Worm (Caenorhabditis elegans) whole organism, midembryonic: Measurements from ENCODE around the gene Y44A6D.3.

ENCODE experiments used
- T22C8.4 ChIP-seq: fragments of 200-800 bp; sonication (Bioruptor generic); IDR thresholded peaks from 2 replicates; pipeline ENCODE4 v1.3.6; 2022; ENCODE audit warnings: missing genetic modification characterization, missing compliant biosample characterization
- cog-1 ChIP-seq: sonication (generic microtip); optimal IDR thresholded peaks from 2 replicates; lab custom pipeline; 2016; ENCODE audit warnings: missing genetic modification characterization, missing compliant biosample characterization
- flt-1 ChIP-seq: fragments of 200-800 bp; sonication (Bioruptor generic); IDR thresholded peaks from 2 replicates; pipeline ENCODE4 v1.3.6; 2022; ENCODE audit warnings: missing genetic modification characterization, missing compliant biosample characterization
- tab-1 ChIP-seq: fragments of 200-800 bp; sonication (Bioruptor generic); IDR thresholded peaks from 2 replicates; pipeline ENCODE4 v1.3.6; 2022; ENCODE audit warnings: missing genetic modification characterization, missing compliant biosample characterization
- ztf-23 ChIP-seq: fragments of 200-800 bp; sonication (Bioruptor generic); IDR thresholded peaks from 2 replicates; pipeline ENCODE4 v1.3.6; 2022; ENCODE audit warnings: missing genetic modification reagents, missing genetic modification characterization, missing compliant biosample characterization
- ztf-29 ChIP-seq: fragments of 200-800 bp; sonication (Bioruptor generic); IDR thresholded peaks from 2 replicates; pipeline ENCODE4 v1.3.6; 2022; ENCODE audit warnings: missing genetic modification reagents, missing genetic modification characterization, missing compliant biosample characterization

- TF ChIP-seq ztf-29 (GFP tag; lab: Robert Waterston, UW) (no peak), ztf-23 (GFP tag; lab: Robert Waterston, UW) (no peak), cog-1 (no peak), flt-1 (GFP tag; lab: Robert Waterston, UW) (no peak), T22C8.4 (no peak), tab-1 (GFP tag; lab: Robert Waterston, UW) (no peak)
These were observed 34.1 kb downstream of the Y44A6D.3 start for ce11 chrV:20758106-20758505.
